Fruit fly (Drosophila melanogaster) whole organism, embryonic: ENCODE results near the gene Shc.

ENCODE experiments used
- Antp ChIP-seq: fragments of 200-800 bp; sonication (Bioruptor generic); optimal IDR thresholded peaks from 3 replicates; lab custom pipeline; 2016; ENCODE audit warnings: missing biosample characterization, missing genetic modification characterization
- BtbVII ChIP-seq: fragments of 200-800 bp; sonication (Bioruptor generic); optimal IDR thresholded peaks from 3 replicates; lab custom pipeline; 2017; ENCODE audit warnings: missing biosample characterization, mild to moderate bottlenecking, missing genetic modification characterization
- CG11723 ChIP-seq: fragments of 200-800 bp; sonication (Bioruptor generic); optimal IDR thresholded peaks from 2 replicates; lab custom pipeline; 2017; ENCODE audit warnings: missing biosample characterization, mild to moderate bottlenecking, missing genetic modification characterization
- CG12219 ChIP-seq: fragments of 200-800 bp; sonication (Bioruptor generic); optimal IDR thresholded peaks from 3 replicates; lab custom pipeline; 2018; ENCODE audit warnings: missing biosample characterization, mild to moderate bottlenecking, missing genetic modification characterization
- CG13123 ChIP-seq: fragments of 200-800 bp; sonication (Bioruptor generic); optimal IDR thresholded peaks from 2 replicates; lab custom pipeline; 2016; ENCODE audit warnings: missing biosample characterization, missing genetic modification characterization
- CG14050 ChIP-seq: fragments of 200-800 bp; sonication (Bioruptor generic); IDR thresholded peaks from 3 replicates; pipeline ENCODE4 v1.3.6; 2022; ENCODE audit warnings: missing biosample characterization, missing genetic modification characterization
- CG15269 ChIP-seq: fragments of 200-800 bp; sonication (Bioruptor generic); optimal IDR thresholded peaks from 2 replicates; lab custom pipeline; 2018; ENCODE audit warnings: missing biosample characterization, mild to moderate bottlenecking, missing genetic modification characterization, moderate library complexity
- CG15479 ChIP-seq: fragments of 200-800 bp; sonication (Bioruptor generic); optimal IDR thresholded peaks from 3 replicates; lab custom pipeline; 2019; ENCODE audit warnings: missing biosample characterization, mild to moderate bottlenecking, missing genetic modification characterization, moderate library complexity
- CG17328 ChIP-seq: fragments of 200-800 bp; sonication (Bioruptor generic); IDR thresholded peaks from 2 replicates; pipeline ENCODE4 v1.3.6; 2022; ENCODE audit warnings: missing biosample characterization, missing genetic modification characterization
- CG18011 ChIP-seq: fragments of 200-800 bp; sonication (Bioruptor generic); optimal IDR thresholded peaks from 2 replicates; lab custom pipeline; 2017; ENCODE audit warnings: missing biosample characterization, missing genetic modification characterization, mild to moderate bottlenecking, moderate library complexity, missing genotype
- CG2202 ChIP-seq: fragments of 200-800 bp; sonication (Bioruptor generic); optimal IDR thresholded peaks from 2 replicates; lab custom pipeline; 2018; ENCODE audit warnings: missing biosample characterization, mild to moderate bottlenecking, missing genetic modification characterization
- CG2678 ChIP-seq: fragments of 200-800 bp; sonication (Bioruptor generic); optimal IDR thresholded peaks from 3 replicates; lab custom pipeline; 2019; ENCODE audit warnings: missing biosample characterization, mild to moderate bottlenecking, missing genetic modification characterization, moderate library complexity
- CG3065 ChIP-seq: fragments of 200-800 bp; sonication (Bioruptor generic); optimal IDR thresholded peaks from 2 replicates; lab custom pipeline; 2016; ENCODE audit warnings: missing biosample characterization, missing genetic modification characterization
- CG31365 ChIP-seq: fragments of 200-800 bp; sonication (Bioruptor generic); optimal IDR thresholded peaks from 2 replicates; lab custom pipeline; 2018; ENCODE audit warnings: missing biosample characterization, mild to moderate bottlenecking, missing genetic modification characterization
- CG3726 ChIP-seq: fragments of 200-800 bp; sonication (Bioruptor generic); IDR thresholded peaks from 3 replicates; pipeline ENCODE4, ENCODE4 v1.3.6; 2022; ENCODE audit warnings: missing biosample characterization, missing genetic modification characterization
- CG7372 ChIP-seq: fragments of 200-800 bp; sonication (Bioruptor generic); IDR thresholded peaks from 2 replicates; pipeline ENCODE4 v1.3.6; 2022; ENCODE audit warnings: missing biosample characterization, missing genetic modification characterization
- CG8281 ChIP-seq: fragments of 200-800 bp; sonication (Bioruptor generic); optimal IDR thresholded peaks from 2 replicates; lab custom pipeline; 2018; ENCODE audit warnings: missing biosample characterization, mild to moderate bottlenecking, missing genetic modification characterization, moderate library complexity
- CG8765 ChIP-seq: fragments of 200-800 bp; sonication (Bioruptor generic); IDR thresholded peaks from 2 replicates; pipeline ENCODE4 v1.3.6; 2022; ENCODE audit warnings: missing biosample characterization, missing genetic modification characterization
- CG9797 ChIP-seq: fragments of 200-800 bp; sonication (Bioruptor generic); optimal IDR thresholded peaks from 3 replicates; lab custom pipeline; 2018; ENCODE audit warnings: missing biosample characterization, mild to moderate bottlenecking, missing genetic modification characterization
- CkIIα-i1 ChIP-seq: fragments of 200-800 bp; sonication (Bioruptor generic); IDR thresholded peaks from 2 replicates; pipeline ENCODE4 v1.3.6; 2022; ENCODE audit warnings: missing biosample characterization, missing genetic modification characterization
- Dp ChIP-seq: fragments of 200-800 bp; sonication (Bioruptor generic); optimal IDR thresholded peaks from 2 replicates; lab custom pipeline; 2018; ENCODE audit warnings: missing biosample characterization, mild to moderate bottlenecking, missing genetic modification characterization, moderate library complexity
- Gsc ChIP-seq: fragments of 200-800 bp; sonication (Bioruptor generic); IDR thresholded peaks from 2 replicates; pipeline ENCODE4 v1.3.6; 2022; ENCODE audit warnings: missing biosample characterization, missing genetic modification characterization
- HmgZ ChIP-seq: fragments of 200-800 bp; sonication (Bioruptor generic); optimal IDR thresholded peaks from 2 replicates; lab custom pipeline; 2018; ENCODE audit warnings: missing biosample characterization, mild to moderate bottlenecking, missing genetic modification characterization
- Hmx ChIP-seq: fragments of 200-800 bp; sonication (Bioruptor generic); optimal IDR thresholded peaks from 2 replicates; lab custom pipeline; 2016; ENCODE audit warnings: missing biosample characterization, missing genetic modification characterization
- Hsf ChIP-seq: fragments of 200-800 bp; sonication (Bioruptor generic); optimal IDR thresholded peaks from 3 replicates; lab custom pipeline; 2016; ENCODE audit warnings: missing biosample characterization, missing genetic modification characterization
- Lim3 ChIP-seq: fragments of 200-800 bp; sonication (Bioruptor generic); IDR thresholded peaks from 2 replicates; pipeline ENCODE4 v1.3.6; 2022; ENCODE audit warnings: missing biosample characterization, missing genetic modification characterization
- Mad ChIP-seq: fragments of 200-800 bp; sonication (Bioruptor generic); optimal IDR thresholded peaks from 2 replicates; lab custom pipeline; 2016; ENCODE audit warnings: missing biosample characterization, missing genetic modification characterization
- Nf-YB ChIP-seq: fragments of 200-800 bp; sonication (Bioruptor generic); optimal IDR thresholded peaks from 3 replicates; lab custom pipeline; 2019; ENCODE audit warnings: missing biosample characterization, mild to moderate bottlenecking, missing genetic modification characterization, moderate library complexity
- Six4 ChIP-seq: fragments of 200-800 bp; sonication (Bioruptor generic); optimal IDR thresholded peaks from 2 replicates; lab custom pipeline; 2016; ENCODE audit warnings: missing biosample characterization, missing genetic modification characterization
- Sox100B ChIP-seq: fragments of 200-800 bp; sonication (Bioruptor generic); optimal IDR thresholded peaks from 3 replicates; lab custom pipeline; 2018; ENCODE audit warnings: missing biosample characterization, mild to moderate bottlenecking, missing genetic modification characterization
- abd-A ChIP-seq: fragments of 200-800 bp; sonication (Bioruptor generic); optimal IDR thresholded peaks from 3 replicates; lab custom pipeline; 2019; ENCODE audit warnings: missing biosample characterization, mild to moderate bottlenecking, missing genetic modification characterization, moderate library complexity
- aop ChIP-seq: fragments of 200-800 bp; sonication (Bioruptor generic); IDR thresholded peaks from 2 replicates; pipeline ENCODE4 v1.3.6; 2022; ENCODE audit warnings: missing biosample characterization, missing genetic modification characterization
- bigmax ChIP-seq: fragments of 200-800 bp; sonication (Bioruptor generic); optimal IDR thresholded peaks from 2 replicates; lab custom pipeline; 2018; ENCODE audit warnings: missing biosample characterization, mild to moderate bottlenecking, missing genetic modification characterization
- cato ChIP-seq: fragments of 200-800 bp; sonication (Bioruptor generic); optimal IDR thresholded peaks from 2 replicates; lab custom pipeline; 2016; ENCODE audit warnings: missing biosample characterization, missing genetic modification characterization, borderline replicate concordance
- disco-r ChIP-seq: fragments of 200-800 bp; sonication (Bioruptor generic); optimal IDR thresholded peaks from 2 replicates; lab custom pipeline; 2016; ENCODE audit warnings: missing biosample characterization, missing genetic modification characterization
- esg ChIP-seq: fragments of 200-800 bp; sonication (Bioruptor generic); conservative IDR thresholded peaks from 2 replicates; pipeline ENCODE4 v1.3.6; 2022; ENCODE audit warnings: missing biosample characterization, missing genetic modification characterization
- gce ChIP-seq: fragments of 200-800 bp; sonication (Bioruptor generic); IDR thresholded peaks from 3 replicates; pipeline ENCODE4 v1.3.6; 2022; ENCODE audit warnings: missing biosample characterization, missing genetic modification characterization
- gcm2 ChIP-seq: fragments of 200-800 bp; sonication (Bioruptor generic); optimal IDR thresholded peaks from 2 replicates; lab custom pipeline; 2016; ENCODE audit warnings: missing biosample characterization, missing genetic modification characterization
- gt ChIP-seq: fragments of 200-800 bp; sonication (Bioruptor generic); IDR thresholded peaks from 2 replicates; pipeline ENCODE4 v1.3.6; 2022; ENCODE audit warnings: missing biosample characterization, missing genetic modification characterization
- ind ChIP-seq: fragments of 200-800 bp; sonication (Bioruptor generic); optimal IDR thresholded peaks from 3 replicates; lab custom pipeline; 2016; ENCODE audit warnings: missing biosample characterization, missing genetic modification characterization
- lilli ChIP-seq: fragments of 200-800 bp; sonication (Bioruptor generic); optimal IDR thresholded peaks from 3 replicates; lab custom pipeline; 2016; ENCODE audit warnings: missing biosample characterization, missing genetic modification characterization
- odd ChIP-seq: fragments of 200-800 bp; sonication (Bioruptor generic); optimal IDR thresholded peaks from 2 replicates; lab custom pipeline; 2017; ENCODE audit warnings: missing biosample characterization, mild to moderate bottlenecking, missing genetic modification characterization
- pho ChIP-seq: fragments of 200-800 bp; sonication (Bioruptor generic); optimal IDR thresholded peaks from 2 replicates; lab custom pipeline; 2016; ENCODE audit warnings: missing biosample characterization, missing genetic modification characterization
- pita ChIP-seq: fragments of 200-800 bp; sonication (Bioruptor generic); optimal IDR thresholded peaks from 2 replicates; lab custom pipeline; 2017; ENCODE audit warnings: missing biosample characterization, mild to moderate bottlenecking, missing genetic modification characterization
- slp2 ChIP-seq: fragments of 200-800 bp; sonication (Bioruptor generic); optimal IDR thresholded peaks from 2 replicates; lab custom pipeline; 2016; ENCODE audit warnings: missing biosample characterization, missing genetic modification characterization
- tna ChIP-seq: fragments of 200-800 bp; sonication (Bioruptor generic); IDR thresholded peaks from 2 replicates; pipeline ENCODE4 v1.3.6; 2022; ENCODE audit warnings: missing biosample characterization, missing genetic modification characterization; ENCODE audit not compliant: partially characterized antibody
- trem ChIP-seq: fragments of 200-800 bp; optimal IDR thresholded peaks from 3 replicates; lab custom pipeline; 2019; ENCODE audit warnings: missing biosample characterization, mild to moderate bottlenecking, missing genetic modification characterization, moderate library complexity
- vfl ChIP-seq: fragments of 200-800 bp; sonication (Bioruptor generic); optimal IDR thresholded peaks from 2 replicates; lab custom pipeline; 2016; ENCODE audit warnings: missing biosample characterization, missing genetic modification characterization
- vnd ChIP-seq: fragments of 200-800 bp; sonication (Bioruptor generic); IDR thresholded peaks from 3 replicates; pipeline ENCODE4 v1.3.6; 2022; ENCODE audit warnings: missing biosample characterization, missing genetic modification characterization; ENCODE audit not compliant: partially characterized antibody
- yki ChIP-seq: fragments of >200 bp; optimal IDR thresholded peaks from 3 replicates; lab custom pipeline; 2018
- zf30C ChIP-seq: fragments of 200-800 bp; sonication (Bioruptor generic); optimal IDR thresholded peaks from 3 replicates; lab custom pipeline; 2018; ENCODE audit warnings: missing biosample characterization, mild to moderate bottlenecking, missing genetic modification characterization

Shc gene

dm6 chr3L:9462247-9462769 lies 35.5 kb downstream of the Shc start (continued):
- TF ChIP-seq gt (GFP tag; lab: Robert Waterston, UW) (peak; percentile 58; the same call in 1 of the 2 replicates), slp2 (GFP tag; lab: Kevin White, UChicago) (peak; percentile 77), vnd (GFP tag; lab: Robert Waterston, UW) (no peak), CG2678 (peak; percentile 96), CG31365 (tag; lab: Kevin White, UChicago) (peak; percentile 54), CG14050 (GFP tag; lab: Robert Waterston, UW) (peak; percentile 54; the same call in 1 of the 3 replicates), Sox100B (GFP tag; lab: Kevin White, UChicago) (peak; percentile 94), Hsf (GFP tag; lab: Kevin White, UChicago) (peak; percentile 86), esg (GFP tag; lab: Robert Waterston, UW) (peak; percentile 74), odd (GFP tag; lab: Kevin White, UChicago) (peak; percentile 91), bigmax (GFP tag; lab: Kevin White, UChicago) (no peak), CG12219 (peak; percentile 89), yki (lab: Kevin White, UChicago) (peak; percentile 55), Dp (GFP tag; lab: Kevin White, UChicago) (no peak), CG8281 (tag; lab: Kevin White, UChicago) (peak; percentile 74), cato (GFP tag; lab: Kevin White, UChicago) (peak; percentile 70), CG15479 (GFP tag; lab: Kevin White, UChicago) (peak; percentile 76), Six4 (GFP tag; lab: Kevin White, UChicago) (peak; percentile 86), zf30C (no peak), abd-A (tag; lab: Kevin White, UChicago) (peak; percentile 32), CG17328 (peak; percentile 79), CG15269 (peak; percentile 90), Gsc (GFP tag; lab: Robert Waterston, UW) (no peak), trem (peak; percentile 91), Lim3 (GFP tag; lab: Robert Waterston, UW) (no peak), pita (no peak), gce (GFP tag; lab: Robert Waterston, UW) (no peak; the same call in 2 of the 3 replicates), ind (GFP tag; lab: Kevin White, UChicago) (peak; percentile 65), CG9797 (GFP tag; lab: Kevin White, UChicago) (peak; percentile 4), BtbVII (GFP tag; lab: Kevin White, UChicago) (peak; percentile 90), lilli (peak; percentile 81), vfl (GFP tag; lab: Kevin White, UChicago) (peak; percentile 35), CG7372 (GFP tag; lab: Robert Waterston, UW) (peak; percentile 71; the same call in 1 of the 2 replicates), tna (GFP tag; lab: Robert Waterston, UW) (no peak), pho (GFP tag; lab: Kevin White, UChicago) (peak; percentile 81), CG13123 (GFP tag; lab: Kevin White, UChicago) (peak; percentile 61), disco-r (peak; percentile 59), CG3065 (GFP tag; lab: Kevin White, UChicago) (peak; percentile 67), CG18011 (GFP tag; lab: Kevin White, UChicago) (peak; percentile 52), Hmx (peak; percentile 69), CG8765 (GFP tag; lab: Robert Waterston, UW) (peak; percentile 11; the same call in 1 of the 2 replicates), CG11723 (GFP tag; lab: Kevin White, UChicago) (peak; percentile 81), Nf-YB (peak; percentile 79), Antp (peak; percentile 48), gcm2 (GFP tag; lab: Kevin White, UChicago) (peak; percentile 47), CG3726 (GFP tag; lab: Robert Waterston, UW) (no peak), CG2202 (tag; lab: Kevin White, UChicago) (peak; percentile 88), aop (GFP tag; lab: Robert Waterston, UW) (no peak), Mad (GFP tag; lab: Kevin White, UChicago) (peak; percentile 76), CkIIα-i1 (GFP tag; lab: Robert Waterston, UW) (no peak), HmgZ (tag; lab: Kevin White, UChicago) (peak; percentile 88)
